Worm (Caenorhabditis elegans) whole organism, L4 larva: Measurements from ENCODE around the gene R10E11.6.

ENCODE experiments used
- F49E8.2 ChIP-seq: sonication (generic microtip); optimal IDR thresholded peaks from 2 replicates; lab custom pipeline; 2016; ENCODE audit warnings: missing compliant biosample characterization, mild to moderate bottlenecking, missing genetic modification characterization, borderline replicate concordance
- R02D3.7 ChIP-seq: fragments of 150-350 bp; sonication (generic microtip); optimal IDR thresholded peaks from 3 replicates; lab custom pipeline; 2014; ENCODE audit warnings: missing biosample characterization, missing genetic modification characterization
- ceh-32 ChIP-seq: sonication (generic microtip); optimal IDR thresholded peaks from 2 replicates; lab custom pipeline; 2016; ENCODE audit warnings: mild to moderate bottlenecking, missing genetic modification characterization, missing compliant biosample characterization; ENCODE audit not compliant: poor library complexity
- ctbp-1 ChIP-seq: fragments of 200-800 bp; sonication (Bioruptor generic); IDR thresholded peaks from 2 replicates; pipeline ENCODE4 v1.3.6; 2022; ENCODE audit warnings: missing genetic modification reagents, missing genetic modification characterization, missing compliant biosample characterization
- daf-19 ChIP-seq: fragments of 200-800 bp; sonication (Bioruptor generic); conservative IDR thresholded peaks from 2 replicates; pipeline ENCODE4 v1.3.6; 2022; ENCODE audit warnings: missing genetic modification characterization, missing compliant biosample characterization
- fos-1 ChIP-seq: fragments of 150-350 bp; optimal IDR thresholded peaks from 2 replicates; lab custom pipeline; 2014; ENCODE audit warnings: missing biosample characterization, missing genetic modification characterization
- jun-1 ChIP-seq: fragments of 150-350 bp; optimal IDR thresholded peaks from 2 replicates; lab custom pipeline; 2014; ENCODE audit warnings: missing biosample characterization, missing genetic modification reagents, missing genetic modification characterization
- nhr-11 ChIP-seq: fragments of 150-350 bp; optimal IDR thresholded peaks from 2 replicates; lab custom pipeline; 2014; ENCODE audit warnings: missing biosample characterization, missing genetic modification characterization
- skn-1 ChIP-seq: fragments of 150-350 bp; optimal IDR thresholded peaks from 2 replicates; lab custom pipeline; 2014; ENCODE audit warnings: missing biosample characterization, missing genetic modification characterization
- unc-62 ChIP-seq, 3 experiments: fragments of 150-350 bp in 1 of 3; sonication (generic microtip); optimal IDR thresholded peaks in 2 of 3; peaks in 1 of 3; 1 replicate in 1 of 3; 2 replicates in 2 of 3; lab custom pipeline; 2014 to 2017; ENCODE audit warnings: missing biosample characterization in 3 of 3, missing genetic modification characterization in 3 of 3, missing genetic modification reagents in 3 of 3, missing genotype in 1 of 3

DNA sequence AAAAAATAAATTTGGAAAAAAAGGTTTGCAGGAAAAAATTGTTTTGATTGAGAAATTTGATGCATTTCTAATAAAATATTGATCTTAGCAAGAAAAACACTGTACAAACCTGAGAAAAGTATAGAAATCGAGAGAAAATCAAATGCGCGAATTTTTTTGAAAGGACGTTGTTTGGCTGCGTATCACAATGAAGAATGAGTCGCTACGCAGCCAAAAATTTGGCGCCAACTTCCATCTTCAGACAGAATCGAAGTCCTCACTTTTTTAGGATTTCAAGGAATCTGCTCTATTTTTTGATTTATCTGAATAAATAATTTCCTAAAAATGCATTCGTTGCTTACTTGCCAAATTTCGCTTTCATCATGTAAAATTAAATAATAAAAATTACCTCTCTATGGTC lies 36.1 kb upstream of the R10E11.6 start:
- no peak for TF ChIP-seq fos-1 (tag; lab: Kevin White, UChicago)
- TF ChIP-seq unc-62 (GFP tag; optimal IDR thresholded peaks at IDR 0.05 in 1 of 2; lab: Kevin White, UChicago) = no peak
- no peak for TF ChIP-seq unc-62 (tag; optimal IDR thresholded peaks at IDR 0.05; lab: Kevin White, UChicago)
- no peak for TF ChIP-seq ceh-32 (tag; lab: Kevin White, UChicago)
- no peak for TF ChIP-seq ctbp-1 (GFP tag; lab: Robert Waterston, UW)
- TF ChIP-seq skn-1 (tag; lab: Kevin White, UChicago) = no peak
- TF ChIP-seq F49E8.2 = peak; percentile 35
- no peak for TF ChIP-seq nhr-11 (tag; lab: Kevin White, UChicago)
- TF ChIP-seq jun-1 (tag; lab: Kevin White, UChicago) = no peak
- no peak for TF ChIP-seq daf-19
- TF ChIP-seq R02D3.7 (tag; lab: Kevin White, UChicago) = no peak
